Fruit fly (Drosophila melanogaster) whole organism, embryonic: ENCODE results near the gene Dbp21E2.

ENCODE experiments used
- Asciz ChIP-seq: fragments of 200-800 bp; sonication (Bioruptor generic); optimal IDR thresholded peaks from 2 replicates; lab custom pipeline; 2017; ENCODE audit warnings: missing biosample characterization, mild to moderate bottlenecking, missing genetic modification characterization, missing genetic modification reagents
- Atf6 ChIP-seq: fragments of 200-800 bp; sonication (Bioruptor generic); IDR thresholded peaks from 2 replicates; pipeline ENCODE4 v1.3.6; 2022; ENCODE audit warnings: missing biosample characterization, missing genetic modification characterization
- Awh ChIP-seq: fragments of 200-800 bp; sonication (Bioruptor generic); IDR thresholded peaks from 2 replicates; pipeline ENCODE4, ENCODE4 v1.3.6; 2022; ENCODE audit warnings: missing biosample characterization, missing genetic modification characterization
- CG10366 ChIP-seq: fragments of 200-800 bp; sonication (Bioruptor generic); IDR thresholded peaks from 2 replicates; pipeline ENCODE4 v1.3.6; 2022; ENCODE audit warnings: missing biosample characterization, missing genetic modification characterization
- CG10979 ChIP-seq: fragments of 200-800 bp; sonication (Bioruptor generic); optimal IDR thresholded peaks from 2 replicates; lab custom pipeline; 2018; ENCODE audit warnings: missing biosample characterization, mild to moderate bottlenecking, missing genetic modification characterization, moderate library complexity
- CG11085 ChIP-seq: fragments of 200-800 bp; sonication (Bioruptor generic); IDR thresholded peaks from 2 replicates; pipeline ENCODE4 v1.3.6; 2022; ENCODE audit warnings: missing biosample characterization, missing genetic modification characterization
- CG1647 ChIP-seq: fragments of 200-800 bp; sonication (Bioruptor generic); optimal IDR thresholded peaks from 3 replicates; lab custom pipeline; 2016; ENCODE audit warnings: missing biosample characterization, missing genetic modification characterization
- CG17802 ChIP-seq: fragments of 200-800 bp; sonication (Bioruptor generic); optimal IDR thresholded peaks from 2 replicates; lab custom pipeline; 2018; ENCODE audit warnings: missing biosample characterization, mild to moderate bottlenecking, missing genetic modification characterization, moderate library complexity
- CG2116 ChIP-seq: fragments of 200-800 bp; sonication (Bioruptor generic); optimal IDR thresholded peaks from 3 replicates; lab custom pipeline; 2018; ENCODE audit warnings: missing biosample characterization, mild to moderate bottlenecking, missing genetic modification characterization
- CG2199 ChIP-seq: fragments of 200-800 bp; sonication (Bioruptor generic); IDR thresholded peaks from 3 replicates; pipeline ENCODE4 v1.3.6; 2022; ENCODE audit warnings: missing biosample characterization, missing genetic modification characterization
- CG31441 ChIP-seq: fragments of 200-800 bp; sonication (Bioruptor generic); IDR thresholded peaks from 2 replicates; pipeline ENCODE4 v1.3.6; 2022; ENCODE audit warnings: missing biosample characterization, missing genetic modification characterization
- CG33557 ChIP-seq: fragments of 200-800 bp; sonication (Bioruptor generic); optimal IDR thresholded peaks from 2 replicates; lab custom pipeline; 2019; ENCODE audit warnings: missing biosample characterization, mild to moderate bottlenecking, missing genetic modification characterization, moderate library complexity
- CG43689 ChIP-seq: fragments of 200-800 bp; sonication (Bioruptor generic); IDR thresholded peaks from 2 replicates; pipeline ENCODE4 v1.3.6; 2022; ENCODE audit warnings: missing biosample characterization, missing genetic modification characterization
- CG5245 ChIP-seq: fragments of 200-800 bp; sonication (Bioruptor generic); optimal IDR thresholded peaks from 3 replicates; lab custom pipeline; 2016; ENCODE audit warnings: missing biosample characterization, missing genetic modification characterization
- CG6689 ChIP-seq: fragments of 200-800 bp; sonication (Bioruptor generic); IDR thresholded peaks from 2 replicates; pipeline ENCODE4 v1.3.6; 2022; ENCODE audit warnings: missing biosample characterization, missing genetic modification characterization
- CG6765 ChIP-seq: fragments of 200-800 bp; sonication (Bioruptor generic); optimal IDR thresholded peaks from 3 replicates; lab custom pipeline; 2017; ENCODE audit warnings: missing biosample characterization, mild to moderate bottlenecking, missing genetic modification characterization
- CG6813 ChIP-seq: fragments of 200-800 bp; sonication (Bioruptor generic); optimal IDR thresholded peaks from 2 replicates; lab custom pipeline; 2017; ENCODE audit warnings: missing biosample characterization, missing genetic modification characterization, mild to moderate bottlenecking, moderate library complexity, missing genetic modification reagents
- CG7839 ChIP-seq: fragments of 200-800 bp; sonication (Bioruptor generic); optimal IDR thresholded peaks from 3 replicates; lab custom pipeline; 2018; ENCODE audit warnings: missing biosample characterization, mild to moderate bottlenecking, missing genetic modification characterization, moderate library complexity
- CG8089 ChIP-seq: fragments of 200-800 bp; sonication (Bioruptor generic); optimal IDR thresholded peaks from 3 replicates; lab custom pipeline; 2016; ENCODE audit warnings: missing biosample characterization, missing genetic modification characterization
- CG8290 ChIP-seq, 3 experiments: fragments of 200-800 bp; sonication (Bioruptor generic); optimal IDR thresholded peaks; 2 replicates each; lab custom pipeline; 2016 to 2019; ENCODE audit warnings: missing biosample characterization in 3 of 3, missing genetic modification characterization in 3 of 3, mild to moderate bottlenecking in 2 of 3, moderate library complexity in 1 of 3
- CG9215 ChIP-seq: fragments of 200-800 bp; sonication (Bioruptor generic); IDR thresholded peaks from 2 replicates; pipeline ENCODE4 v1.3.6; 2022; ENCODE audit warnings: missing biosample characterization, missing genetic modification characterization
- Dp ChIP-seq: fragments of 200-800 bp; sonication (Bioruptor generic); optimal IDR thresholded peaks from 2 replicates; lab custom pipeline; 2018; ENCODE audit warnings: missing biosample characterization, mild to moderate bottlenecking, missing genetic modification characterization, moderate library complexity
- Eip74EF ChIP-seq, 2 experiments: fragments of 200-800 bp in 1 of 2; fragments of >200 bp in 1 of 2; sonication (Bioruptor generic) in 1 of 2; optimal IDR thresholded peaks; 2 replicates each; lab custom pipeline; 2017 to 2019; ENCODE audit warnings: missing biosample characterization in 2 of 2, missing genetic modification characterization in 2 of 2, mild to moderate bottlenecking in 1 of 2, moderate library complexity in 1 of 2
- Ets65A ChIP-seq: fragments of 200-800 bp; sonication (Bioruptor generic); peaks from one replicate; lab custom pipeline; 2016; ENCODE audit warnings: missing biosample characterization, missing genetic modification characterization
- HHEX ChIP-seq: fragments of 200-800 bp; sonication (Bioruptor generic); optimal IDR thresholded peaks from 3 replicates; lab custom pipeline; 2017; ENCODE audit warnings: missing biosample characterization, mild to moderate bottlenecking, missing genetic modification characterization, missing genetic modification reagents
- Hand ChIP-seq: fragments of 200-800 bp; sonication (Bioruptor generic); optimal IDR thresholded peaks from 2 replicates; lab custom pipeline; 2017; ENCODE audit warnings: mild to moderate bottlenecking, missing biosample characterization, missing genetic modification reagents, missing genetic modification characterization
- MTF-1 ChIP-seq: fragments of 200-800 bp; sonication (Bioruptor generic); optimal IDR thresholded peaks from 2 replicates; lab custom pipeline; 2018; ENCODE audit warnings: missing biosample characterization, mild to moderate bottlenecking, missing genetic modification characterization, borderline replicate concordance
- Nf-YA ChIP-seq: fragments of 200-800 bp; sonication (Bioruptor generic); IDR thresholded peaks from 2 replicates; pipeline ENCODE4 v1.3.6; 2022; ENCODE audit warnings: missing biosample characterization, missing genetic modification characterization
- Oaz ChIP-seq: fragments of 200-800 bp; sonication (Bioruptor generic); IDR thresholded peaks from 2 replicates; pipeline ENCODE4 v1.3.6; 2022; ENCODE audit warnings: missing biosample characterization, missing genetic modification characterization
- Usf ChIP-seq: fragments of 200-800 bp; sonication (Bioruptor generic); optimal IDR thresholded peaks from 2 replicates; lab custom pipeline; 2017; ENCODE audit warnings: missing genotype, missing biosample characterization, missing genetic modification characterization
- YL-1 ChIP-seq: fragments of 200-800 bp; sonication (Bioruptor generic); optimal IDR thresholded peaks from 3 replicates; lab custom pipeline; 2017; ENCODE audit warnings: missing biosample characterization, mild to moderate bottlenecking, missing genetic modification characterization
- al ChIP-seq: fragments of 200-800 bp; sonication (Bioruptor generic); IDR thresholded peaks from 2 replicates; pipeline ENCODE4 v1.3.6; 2022; ENCODE audit warnings: missing biosample characterization, missing genetic modification characterization
- az2 ChIP-seq: fragments of 200-800 bp; sonication (Bioruptor generic); optimal IDR thresholded peaks from 3 replicates; lab custom pipeline; 2016; ENCODE audit warnings: missing biosample characterization, missing genetic modification characterization
- cato ChIP-seq: fragments of 200-800 bp; sonication (Bioruptor generic); optimal IDR thresholded peaks from 2 replicates; lab custom pipeline; 2016; ENCODE audit warnings: missing biosample characterization, missing genetic modification characterization, borderline replicate concordance
- chinmo ChIP-seq: fragments of 200-800 bp; sonication (Bioruptor generic); IDR thresholded peaks from 4 replicates; pipeline ENCODE4 v1.3.6; 2022; ENCODE audit warnings: missing biosample characterization, missing genetic modification characterization; ENCODE audit not compliant: partially characterized antibody
- crol ChIP-seq: fragments of 200-800 bp; sonication (Bioruptor generic); IDR thresholded peaks from 2 replicates; pipeline ENCODE4 v1.3.6; 2022; ENCODE audit warnings: missing biosample characterization, missing genetic modification characterization
- dan ChIP-seq: fragments of 200-800 bp; sonication (Bioruptor generic); IDR thresholded peaks from 2 replicates; pipeline ENCODE4 v1.3.6; 2022; ENCODE audit warnings: missing biosample characterization, missing genetic modification characterization
- dmrt11E ChIP-seq: fragments of 200-800 bp; sonication (Bioruptor generic); optimal IDR thresholded peaks from 3 replicates; lab custom pipeline; 2018; ENCODE audit warnings: missing biosample characterization, mild to moderate bottlenecking, missing genetic modification characterization, moderate library complexity
- ems ChIP-seq: fragments of 200-800 bp; sonication (Bioruptor generic); optimal IDR thresholded peaks from 3 replicates; lab custom pipeline; 2016; ENCODE audit warnings: missing biosample characterization, missing genetic modification characterization
- gsb-n ChIP-seq: fragments of 200-800 bp; sonication (Bioruptor generic); optimal IDR thresholded peaks from 3 replicates; lab custom pipeline; 2018; ENCODE audit warnings: missing biosample characterization, mild to moderate bottlenecking, missing genetic modification characterization
- gt ChIP-seq: fragments of 200-800 bp; sonication (Bioruptor generic); IDR thresholded peaks from 2 replicates; pipeline ENCODE4 v1.3.6; 2022; ENCODE audit warnings: missing biosample characterization, missing genetic modification characterization
- ind ChIP-seq: fragments of 200-800 bp; sonication (Bioruptor generic); optimal IDR thresholded peaks from 3 replicates; lab custom pipeline; 2016; ENCODE audit warnings: missing biosample characterization, missing genetic modification characterization
- jigr1 ChIP-seq: fragments of 200-800 bp; sonication (Bioruptor generic); IDR thresholded peaks from 3 replicates; pipeline ENCODE4 v1.3.6; 2022; ENCODE audit warnings: missing biosample characterization, missing genetic modification characterization
- luna ChIP-seq: fragments of 200-800 bp; sonication (Bioruptor generic); optimal IDR thresholded peaks from 2 replicates; lab custom pipeline; 2016; ENCODE audit warnings: missing biosample characterization, missing genetic modification characterization
- maf-S ChIP-seq: fragments of 200-800 bp; sonication (Bioruptor generic); optimal IDR thresholded peaks from 2 replicates; lab custom pipeline; 2016; ENCODE audit warnings: missing biosample characterization, missing genetic modification characterization
- nerfin-2 ChIP-seq: fragments of 200-800 bp; sonication (Bioruptor generic); IDR thresholded peaks from 2 replicates; pipeline ENCODE4 v1.3.6; 2022; ENCODE audit warnings: missing biosample characterization, missing genetic modification characterization; ENCODE audit not compliant: partially characterized antibody
- odd ChIP-seq: fragments of 200-800 bp; sonication (Bioruptor generic); optimal IDR thresholded peaks from 2 replicates; lab custom pipeline; 2017; ENCODE audit warnings: missing biosample characterization, mild to moderate bottlenecking, missing genetic modification characterization
- org-1 ChIP-seq: fragments of 200-800 bp; sonication (Bioruptor generic); optimal IDR thresholded peaks from 2 replicates; lab custom pipeline; 2017; ENCODE audit warnings: missing biosample characterization, missing genetic modification characterization
- sr ChIP-seq: fragments of 200-800 bp; sonication (Bioruptor generic); IDR thresholded peaks from 3 replicates; pipeline ENCODE4 v1.3.6; 2022; ENCODE audit warnings: missing biosample characterization, missing genetic modification characterization
- vfl ChIP-seq: fragments of 200-800 bp; sonication (Bioruptor generic); optimal IDR thresholded peaks from 2 replicates; lab custom pipeline; 2016; ENCODE audit warnings: missing biosample characterization, missing genetic modification characterization

Gene Dbp21E2

DNA sequence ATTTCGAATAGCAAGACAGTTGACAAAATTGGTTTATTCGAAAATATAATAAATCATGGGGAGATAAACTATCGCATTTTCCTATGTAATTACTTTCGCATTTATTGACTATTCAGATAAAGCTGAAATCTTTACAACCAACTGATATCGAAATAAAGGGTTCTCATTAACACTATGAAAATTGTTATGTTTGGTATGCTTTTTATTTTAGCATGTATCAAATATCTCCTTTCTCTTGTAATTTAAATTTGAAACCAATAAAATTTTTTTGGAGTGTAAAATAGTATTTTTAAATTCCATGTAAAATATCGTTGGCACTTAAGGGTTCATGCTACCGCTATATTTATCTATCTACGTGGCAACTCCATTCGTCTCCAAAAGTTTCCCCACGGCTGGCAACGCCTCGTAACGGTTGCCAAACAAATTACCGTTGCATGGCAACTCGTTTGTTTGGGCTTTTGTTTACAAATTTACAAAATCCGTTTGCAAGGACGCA, 43.7 kb downstream of the Dbp21E2 start, which contains the start of gene CG13949 (continued):
- TF ChIP-seq maf-S (peak; percentile 60), Asciz (GFP tag; lab: Kevin White, UChicago) (peak; percentile 32), az2 (GFP tag; lab: Kevin White, UChicago) (peak; percentile 56), Atf6 (peak; percentile 67; the same call in 1 of the 2 replicates), jigr1 (no peak), Hand (GFP tag; lab: Kevin White, UChicago) (peak; percentile 60), CG5245 (GFP tag; lab: Kevin White, UChicago) (no peak), CG2199 (GFP tag; lab: Robert Waterston, UW) (peak; percentile 72; the same call in 2 of the 3 replicates), CG2116 (peak; percentile 54), Ets65A (peak; percentile 89), Eip74EF (GFP tag; optimal IDR thresholded peaks at IDR 0.05; lab: Kevin White, UChicago) (peak in 1 of 2 experiments; percentile 27), CG10366 (GFP tag; lab: Robert Waterston, UW) (peak; percentile 79), gt (GFP tag; lab: Robert Waterston, UW) (no peak), vfl (GFP tag; lab: Kevin White, UChicago) (no peak), CG6689 (GFP tag; lab: Robert Waterston, UW) (peak; percentile 65), al (GFP tag; lab: Robert Waterston, UW) (peak; percentile 67), CG31441 (peak; percentile 59), CG33557 (GFP tag; lab: Kevin White, UChicago) (no peak), CG8089 (GFP tag; lab: Kevin White, UChicago) (no peak), dan (GFP tag; lab: Robert Waterston, UW) (no peak), chinmo (GFP tag; lab: Robert Waterston, UW) (no peak), org-1 (GFP tag; lab: Kevin White, UChicago) (no peak), CG6765 (GFP tag; lab: Kevin White, UChicago) (peak; percentile 12), CG8290 (GFP tag; optimal IDR thresholded peaks at IDR 0.05; lab: Kevin White, UChicago) (peak; percentile 49), CG8290 (tag; optimal IDR thresholded peaks at IDR 0.05; lab: Kevin White, UChicago) (peak in 1 of 2 experiments; percentile 80), Oaz (GFP tag; lab: Robert Waterston, UW) (no peak), HHEX (GFP tag; lab: Kevin White, UChicago) (peak; percentile 10), CG1647 (GFP tag; lab: Kevin White, UChicago) (no peak), CG9215 (GFP tag; lab: Robert Waterston, UW) (peak; percentile 39), Usf (GFP tag; lab: Kevin White, UChicago) (no peak), CG43689 (peak; percentile 19; the same call in 1 of the 2 replicates), odd (GFP tag; lab: Kevin White, UChicago) (peak; percentile 22), crol (GFP tag; lab: Robert Waterston, UW) (no peak), CG17802 (no peak), CG6813 (GFP tag; lab: Kevin White, UChicago) (peak; percentile 30), cato (GFP tag; lab: Kevin White, UChicago) (no peak), MTF-1 (no peak), dmrt11E (tag; lab: Kevin White, UChicago) (peak; percentile 21), Awh (GFP tag; lab: Robert Waterston, UW) (peak; percentile 72), CG11085 (GFP tag; lab: Robert Waterston, UW) (peak; percentile 63), CG7839 (tag; lab: Kevin White, UChicago) (peak; percentile 73), ind (GFP tag; lab: Kevin White, UChicago) (peak; percentile 50), Nf-YA (GFP tag; lab: Robert Waterston, UW) (peak; percentile 37), YL-1 (GFP tag; lab: Kevin White, UChicago) (no peak), nerfin-2 (GFP tag; lab: Robert Waterston, UW) (no peak), luna (no peak), Dp (peak; percentile 51), gsb-n (tag; lab: Kevin White, UChicago) (peak; percentile 38), ems (GFP tag; lab: Kevin White, UChicago) (peak; percentile 31), sr (no peak), CG10979 (tag; lab: Kevin White, UChicago) (peak; percentile 53)
